Worm (Caenorhabditis elegans) whole organism, early embryonic: ENCODE measurements around the gene F25G6.9.
"Not testable (repeated sequence)": the region's sequence is repeated elsewhere in the genome, so short reads cannot be mapped to it uniquely, and the experiment has no call there.

Source experiments
- B0310.2 ChIP-seq: sonication (generic microtip); optimal IDR thresholded peaks from 2 replicates; lab custom pipeline; 2016; ENCODE audit warnings: mild to moderate bottlenecking, missing genetic modification characterization, missing compliant biosample characterization
- F13C5.2 ChIP-seq: sonication (generic microtip); optimal IDR thresholded peaks from 2 replicates; lab custom pipeline; 2017; ENCODE audit warnings: mild to moderate bottlenecking, missing genetic modification characterization, inconsistent platforms, missing compliant biosample characterization
- aly-1 ChIP-seq: sonication (generic microtip); optimal IDR thresholded peaks from 2 replicates; lab custom pipeline; 2016; ENCODE audit warnings: missing genetic modification characterization, missing compliant biosample characterization
- ama-1 ChIP-seq: fragments of 150-350 bp; optimal IDR thresholded peaks from 2 replicates; lab custom pipeline; 2014
- ceh-13 ChIP-seq: fragments of 200-800 bp; sonication (Bioruptor generic); optimal IDR thresholded peaks from 2 replicates; lab custom pipeline; 2018; ENCODE audit warnings: mild to moderate bottlenecking, missing genetic modification characterization, missing compliant biosample characterization
- ceh-36 ChIP-seq: sonication (generic microtip); optimal IDR thresholded peaks from 2 replicates; lab custom pipeline; 2016; ENCODE audit warnings: missing genetic modification characterization, inconsistent platforms, missing compliant biosample characterization
- ets-7 ChIP-seq: sonication (generic microtip); optimal IDR thresholded peaks from 2 replicates; lab custom pipeline; 2016; ENCODE audit warnings: missing genotype, missing genetic modification characterization, missing compliant biosample characterization
- flt-1 ChIP-seq: fragments of 200-800 bp; sonication (Bioruptor generic); IDR thresholded peaks from 2 replicates; pipeline ENCODE4 v1.3.6; 2022; ENCODE audit warnings: missing genetic modification characterization, missing compliant biosample characterization
- hmbx-1 ChIP-seq: sonication (generic microtip); optimal IDR thresholded peaks from 2 replicates; lab custom pipeline; 2016; ENCODE audit warnings: mild to moderate bottlenecking, missing genetic modification characterization, missing compliant biosample characterization
- hmg-4 ChIP-seq: fragments of 200-800 bp; sonication (Bioruptor generic); optimal IDR thresholded peaks from 2 replicates; lab custom pipeline; 2018; ENCODE audit warnings: mild to moderate bottlenecking, missing genetic modification characterization, missing compliant biosample characterization
- hnd-1 ChIP-seq: sonication (generic microtip); optimal IDR thresholded peaks from 2 replicates; lab custom pipeline; 2016; ENCODE audit warnings: missing genetic modification characterization, missing compliant biosample characterization
- pes-1 ChIP-seq: fragments of 200-800 bp; sonication (Bioruptor generic); IDR thresholded peaks from 2 replicates; pipeline ENCODE4 v1.3.6; 2022; ENCODE audit warnings: missing genetic modification reagents, missing genetic modification characterization, missing compliant biosample characterization
- scrt-1 ChIP-seq: fragments of 200-800 bp; sonication (Bioruptor generic); IDR thresholded peaks from 2 replicates; pipeline ENCODE4 v1.3.6; 2022; ENCODE audit warnings: missing genetic modification characterization, missing compliant biosample characterization
- sea-1 ChIP-seq: fragments of 200-800 bp; sonication (Bioruptor generic); conservative IDR thresholded peaks from 2 replicates; pipeline ENCODE4 v1.3.6; 2022; ENCODE audit warnings: missing genetic modification characterization, missing compliant biosample characterization
- tbx-11 ChIP-seq: fragments of 200-800 bp; sonication (Bioruptor generic); IDR thresholded peaks from 2 replicates; pipeline ENCODE4 v1.3.6; 2022; ENCODE audit warnings: missing genetic modification characterization, missing compliant biosample characterization
- tbx-37 ChIP-seq: fragments of 200-800 bp; sonication (Bioruptor generic); conservative IDR thresholded peaks from 2 replicates; pipeline ENCODE4 v1.3.6; 2022; ENCODE audit warnings: missing genetic modification reagents, missing genetic modification characterization, missing compliant biosample characterization
- tra-4 ChIP-seq: sonication (generic microtip); optimal IDR thresholded peaks from 2 replicates; lab custom pipeline; 2017; ENCODE audit warnings: missing genetic modification characterization, missing compliant biosample characterization

F25G6.9 gene

ce11 chrV:8592691-8593307 is 23.0 kb upstream of the F25G6.9 start:
- TF ChIP-seq hnd-1 (no peak), ama-1 (lab: Kevin White, UChicago) (no peak), F13C5.2 (tag; lab: Kevin White, UChicago) (no peak), tbx-37 (GFP tag; lab: Robert Waterston, UW) (no peak), pes-1 (no peak), aly-1 (tag; lab: Kevin White, UChicago) (no peak), B0310.2 (tag; lab: Kevin White, UChicago) (no peak), sea-1 (GFP tag; lab: Robert Waterston, UW) (no peak), tbx-11 (GFP tag; lab: Robert Waterston, UW) (no peak), flt-1 (GFP tag; lab: Robert Waterston, UW) (no peak), ceh-36 (tag; lab: Kevin White, UChicago) (no peak), hmg-4 (GFP tag; lab: Kevin White, UChicago) (no peak), tra-4 (tag; lab: Kevin White, UChicago) (no peak), ets-7 (tag; lab: Kevin White, UChicago) (no peak), hmbx-1 (tag; lab: Kevin White, UChicago) (no peak), ceh-13 (GFP tag; lab: Kevin White, UChicago) (no peak), scrt-1 (GFP tag; lab: Robert Waterston, UW) (no peak)

- TF ChIP-seq flt-1 (GFP tag; lab: Robert Waterston, UW) (no peak), ceh-13 (GFP tag; lab: Kevin White, UChicago) (no peak), tbx-37 (GFP tag; lab: Robert Waterston, UW) (no peak), ama-1 (lab: Kevin White, UChicago) (no peak), scrt-1 (GFP tag; lab: Robert Waterston, UW) (no peak), hmg-4 (GFP tag; lab: Kevin White, UChicago) (no peak), aly-1 (tag; lab: Kevin White, UChicago) (no peak), pes-1 (no peak), hnd-1 (no peak), F13C5.2 (tag; lab: Kevin White, UChicago) (no peak)
These were observed 18.3 kb upstream of the F25G6.9 start, which contains the start of gene C10B5.3 for ce11 chrV:8588079-8588478. C10B5.3 (minus strand) TSS chrV:8588179.

ce11 chrV:8586920-8587319 is 17.1 kb upstream of the F25G6.9 start:
- TF ChIP-seq aly-1 (tag; lab: Kevin White, UChicago), result no peak
- TF ChIP-seq hmbx-1 (tag; lab: Kevin White, UChicago), result no peak
- no peak for TF ChIP-seq flt-1 (GFP tag; lab: Robert Waterston, UW)
- TF ChIP-seq B0310.2 (tag; lab: Kevin White, UChicago), result no peak
- no peak for TF ChIP-seq ceh-36 (tag; lab: Kevin White, UChicago)
- TF ChIP-seq tra-4 (tag; lab: Kevin White, UChicago), result no peak
- no peak for TF ChIP-seq ama-1 (lab: Kevin White, UChicago)
- TF ChIP-seq hnd-1, result no peak
- TF ChIP-seq tbx-11 (GFP tag; lab: Robert Waterston, UW), result no peak
- TF ChIP-seq ceh-13 (GFP tag; lab: Kevin White, UChicago), result no peak
- no peak for TF ChIP-seq hmg-4 (GFP tag; lab: Kevin White, UChicago)
- TF ChIP-seq tbx-37 (GFP tag; lab: Robert Waterston, UW), result no peak
- TF ChIP-seq F13C5.2 (tag; lab: Kevin White, UChicago), result no peak
- TF ChIP-seq sea-1 (GFP tag; lab: Robert Waterston, UW), result no peak
- TF ChIP-seq pes-1, result no peak
- TF ChIP-seq ets-7 (tag; lab: Kevin White, UChicago), result no peak
- TF ChIP-seq scrt-1 (GFP tag; lab: Robert Waterston, UW), result no peak

ce11 chrV:8586472-8586871 is 16.7 kb upstream of the F25G6.9 start:
- TF ChIP-seq pes-1 (no peak), F13C5.2 (tag; lab: Kevin White, UChicago) (no peak), tbx-11 (GFP tag; lab: Robert Waterston, UW) (no peak), sea-1 (GFP tag; lab: Robert Waterston, UW) (no peak), hnd-1 (no peak), B0310.2 (tag; lab: Kevin White, UChicago) (no peak), ceh-13 (GFP tag; lab: Kevin White, UChicago) (no peak)

DNA sequence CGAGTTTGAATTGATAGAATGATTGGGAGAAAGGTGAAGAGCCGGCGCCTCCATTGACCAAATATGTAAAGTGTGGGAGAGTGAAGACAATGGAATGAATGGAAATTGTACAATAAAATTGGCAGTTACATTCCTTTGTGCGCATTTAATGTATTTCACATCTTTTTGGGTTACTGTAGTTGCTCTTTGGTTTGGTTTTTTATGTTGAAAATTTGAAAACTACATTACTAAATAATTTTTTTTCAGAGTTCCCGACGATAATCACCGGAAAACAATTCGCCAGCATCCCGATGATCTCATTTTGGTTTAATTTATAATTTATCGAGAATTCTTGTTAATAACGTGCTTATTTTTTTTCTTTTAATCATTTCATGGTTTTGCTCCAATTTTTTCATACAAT is 11.2 kb upstream of the F25G6.9 start, which contains the start of gene C10B5.1:
C10B5.1 (plus strand) TSS at position 301 of the 400 bp plus-strand sequence.
- no peak for TF ChIP-seq ceh-13 (GFP tag; lab: Kevin White, UChicago)
- TF ChIP-seq ama-1 (lab: Kevin White, UChicago), result no peak
- no peak for TF ChIP-seq aly-1 (tag; lab: Kevin White, UChicago)
- no peak for TF ChIP-seq ceh-36 (tag; lab: Kevin White, UChicago)
- no peak for TF ChIP-seq tra-4 (tag; lab: Kevin White, UChicago)
- TF ChIP-seq flt-1 (GFP tag; lab: Robert Waterston, UW), result no peak
- no peak for TF ChIP-seq ets-7 (tag; lab: Kevin White, UChicago)
- TF ChIP-seq hnd-1, result no peak
- TF ChIP-seq B0310.2 (tag; lab: Kevin White, UChicago), result no peak
- TF ChIP-seq scrt-1 (GFP tag; lab: Robert Waterston, UW), result no peak
- no peak for TF ChIP-seq tbx-11 (GFP tag; lab: Robert Waterston, UW)
- no peak for TF ChIP-seq sea-1 (GFP tag; lab: Robert Waterston, UW)
- TF ChIP-seq pes-1, result no peak

- not testable (repeated sequence) for TF ChIP-seq sea-1 (GFP tag; lab: Robert Waterston, UW); tbx-37 (GFP tag; lab: Robert Waterston, UW); hmbx-1 (tag; lab: Kevin White, UChicago)
These were observed 5.0 kb upstream of the F25G6.9 start, which contains the start of gene F25G6.1 for ce11 chrV:8574762-8575161. F25G6.1 (plus strand) TSS chrV:8575062.

DNA sequence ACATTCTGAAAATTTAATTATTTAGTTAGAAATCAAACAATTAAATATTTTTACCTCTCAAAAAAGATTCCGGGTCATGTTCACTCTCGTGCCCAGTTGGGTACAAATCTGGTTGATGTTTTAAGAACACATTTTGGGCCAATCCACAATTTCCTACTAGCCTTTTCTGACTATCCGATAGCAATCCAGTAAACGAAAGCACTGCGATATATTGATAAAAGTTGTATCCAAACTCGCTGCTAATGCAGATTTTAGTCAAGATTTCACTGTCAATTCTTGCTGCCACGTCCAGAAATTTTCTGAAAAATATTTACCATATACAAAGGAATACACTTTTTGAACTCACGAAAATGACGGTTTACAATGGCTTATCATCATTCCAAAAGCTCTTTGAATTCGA is 628 bp downstream of the F25G6.9 start:
- TF ChIP-seq hmbx-1 (tag; lab: Kevin White, UChicago) (no peak), flt-1 (GFP tag; lab: Robert Waterston, UW) (no peak)
